Worm (Caenorhabditis elegans) whole organism, midembryonic: ENCODE measurements around the gene H41C03.1.

Source experiments
- flt-1 ChIP-seq: fragments of 200-800 bp; sonication (Bioruptor generic); IDR thresholded peaks from 2 replicates; pipeline ENCODE4 v1.3.6; 2022; ENCODE audit warnings: missing genetic modification characterization, missing compliant biosample characterization
- klf-2 ChIP-seq: fragments of 200-800 bp; sonication (Bioruptor generic); conservative IDR thresholded peaks from 2 replicates; pipeline ENCODE4 v1.3.6; 2022; ENCODE audit warnings: missing genetic modification reagents, missing genetic modification characterization, missing compliant biosample characterization
- tab-1 ChIP-seq: fragments of 200-800 bp; sonication (Bioruptor generic); IDR thresholded peaks from 2 replicates; pipeline ENCODE4 v1.3.6; 2022; ENCODE audit warnings: missing genetic modification characterization, missing compliant biosample characterization
- ztf-23 ChIP-seq: fragments of 200-800 bp; sonication (Bioruptor generic); IDR thresholded peaks from 2 replicates; pipeline ENCODE4 v1.3.6; 2022; ENCODE audit warnings: missing genetic modification reagents, missing genetic modification characterization, missing compliant biosample characterization
- ztf-29 ChIP-seq: fragments of 200-800 bp; sonication (Bioruptor generic); IDR thresholded peaks from 2 replicates; pipeline ENCODE4 v1.3.6; 2022; ENCODE audit warnings: missing genetic modification reagents, missing genetic modification characterization, missing compliant biosample characterization

- TF ChIP-seq ztf-29 (GFP tag; lab: Robert Waterston, UW) = no peak
- TF ChIP-seq klf-2 (GFP tag; lab: Robert Waterston, UW) = no peak
- TF ChIP-seq tab-1 (GFP tag; lab: Robert Waterston, UW) = no peak
- TF ChIP-seq flt-1 = no peak
- no peak for TF ChIP-seq ztf-23 (GFP tag; lab: Robert Waterston, UW)
Observed at ce11 chrII:5904252-5904651, 50.0 kb downstream of the H41C03.1 start, which contains the start of gene tsp-18.
